Worm (Caenorhabditis elegans) whole organism, dauer: ENCODE data around the gene hosl-1.

Experiments used
- unc-62 ChIP-seq: sonication (generic microtip); optimal IDR thresholded peaks from 2 replicates; lab custom pipeline; 2017; ENCODE audit warnings: missing biosample characterization, missing genetic modification reagents, missing genetic modification characterization

hosl-1 gene

DNA sequence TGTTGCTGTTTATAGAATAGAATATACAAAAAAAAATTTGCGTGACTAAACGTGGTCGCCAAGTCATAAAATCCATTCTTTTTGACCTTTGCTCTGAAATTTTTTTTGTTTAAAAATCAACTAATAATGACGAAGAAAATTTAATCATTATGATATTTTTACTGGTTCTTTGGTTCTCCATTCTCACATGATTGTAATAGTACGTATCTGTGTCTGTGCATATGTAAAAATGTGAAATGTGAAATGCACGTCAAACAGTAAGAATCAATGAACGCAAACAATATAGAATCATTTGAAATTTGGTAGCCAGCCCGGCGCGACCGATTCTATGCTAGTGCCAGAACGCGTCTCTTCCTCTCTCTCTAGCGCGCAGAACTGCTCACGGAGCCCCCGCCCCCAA, at the start of gene hosl-1:
Gene hosl-1 (plus strand): TSS at position 301 of the 400 bp plus-strand sequence.
- no peak for TF ChIP-seq unc-62 (GFP tag; lab: Kevin White, UChicago)

- no peak for TF ChIP-seq unc-62 (GFP tag; lab: Kevin White, UChicago)
Observed at ce11 chrX:4587934-4588333, 49.0 kb upstream of the hosl-1 start.

ce11 chrX:4588462-4588861, 48.5 kb upstream of the hosl-1 start, which contains the start of gene lnp-1:
Gene lnp-1 (plus strand): TSS chrX:4588762.
- TF ChIP-seq unc-62 (GFP tag; lab: Kevin White, UChicago) = no peak

DNA sequence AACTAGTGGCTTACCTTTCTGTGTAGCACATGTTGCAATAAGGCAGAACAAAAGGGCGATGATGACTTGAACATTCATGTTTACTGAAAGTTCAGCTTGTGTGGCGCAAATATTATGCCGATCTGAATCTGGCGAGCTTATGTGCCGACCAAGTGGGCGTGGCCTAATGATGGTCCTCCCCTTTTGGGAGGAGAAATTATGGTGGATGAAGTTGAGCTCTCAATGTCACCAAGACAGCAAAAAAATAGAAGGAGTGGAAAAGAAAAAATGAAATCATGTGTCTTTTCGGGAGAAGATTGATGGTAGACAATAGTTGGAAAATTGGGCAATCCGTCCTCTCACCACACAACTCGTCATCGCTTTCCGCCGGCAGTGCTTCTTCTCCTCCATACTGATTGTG, 44.7 kb upstream of the hosl-1 start, which contains the start of gene flp-12:
Gene flp-12 (minus strand): TSS at position 101 of the 400 bp plus-strand sequence.
- no peak for TF ChIP-seq unc-62 (GFP tag; lab: Kevin White, UChicago)

DNA sequence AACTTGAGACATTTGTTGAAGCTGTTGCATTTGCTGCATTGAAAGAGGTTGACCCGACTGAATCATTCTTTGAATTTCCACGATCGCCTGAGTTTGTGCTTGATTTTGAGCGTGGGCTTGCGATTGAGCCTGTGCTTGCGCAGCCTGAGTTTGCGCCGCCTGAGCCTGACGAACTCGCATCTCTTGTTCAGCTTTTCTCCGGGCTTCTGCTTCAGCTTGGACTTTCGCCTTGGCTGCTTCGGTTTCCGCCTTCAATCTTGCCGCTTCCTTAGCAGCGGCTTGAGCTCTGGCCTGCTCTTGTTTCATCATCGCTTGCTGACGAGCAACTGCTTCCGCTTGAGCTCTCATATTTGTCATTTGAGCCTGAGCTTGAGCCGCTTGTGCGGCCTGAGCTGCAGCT, 39.5 kb upstream of the hosl-1 start:
- TF ChIP-seq unc-62 (GFP tag; lab: Kevin White, UChicago) = no peak

- no peak for TF ChIP-seq unc-62 (GFP tag; lab: Kevin White, UChicago)
Observed at ce11 chrX:4599526-4599925, 37.4 kb upstream of the hosl-1 start.

DNA sequence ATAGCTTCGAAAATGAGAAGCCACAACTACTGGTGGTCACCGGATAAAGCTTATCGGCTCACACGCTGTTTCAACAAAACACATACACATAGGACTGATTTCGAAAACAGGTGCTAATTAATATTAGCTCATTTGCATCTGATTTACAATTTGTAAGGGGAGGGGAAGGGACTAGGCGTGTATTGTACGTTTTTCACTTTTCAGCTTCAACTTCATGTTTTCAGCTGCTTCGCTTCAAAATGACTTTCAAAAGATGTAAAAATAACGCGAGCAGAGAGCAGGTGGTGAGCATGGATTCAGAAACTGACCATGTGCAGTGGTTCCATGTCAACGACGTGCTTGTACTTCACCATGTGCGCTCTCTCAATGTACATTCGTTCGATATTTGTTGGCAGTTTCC, 35.9 kb upstream of the hosl-1 start:
- TF ChIP-seq unc-62 (GFP tag; lab: Kevin White, UChicago) = no peak

DNA sequence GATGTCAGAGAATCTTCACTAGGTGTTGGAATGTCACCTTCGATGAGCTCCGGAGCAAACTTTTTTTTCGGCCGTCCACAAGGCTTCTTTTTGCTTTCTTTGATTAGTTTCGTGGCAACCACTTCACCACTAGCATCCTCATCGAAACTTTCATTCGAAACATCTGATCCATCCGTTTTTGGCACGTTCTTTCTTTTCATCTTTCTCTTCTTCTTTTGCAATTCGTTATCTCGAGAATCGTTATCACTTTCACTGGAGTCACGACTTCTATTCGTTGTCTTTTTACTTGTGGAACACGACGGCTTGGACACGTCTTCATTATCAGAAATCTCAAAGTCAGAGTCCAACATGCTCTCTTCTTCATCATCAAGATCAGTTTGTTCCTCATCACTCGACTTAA, 32.7 kb upstream of the hosl-1 start:
- TF ChIP-seq unc-62 (GFP tag; lab: Kevin White, UChicago) = no peak

DNA sequence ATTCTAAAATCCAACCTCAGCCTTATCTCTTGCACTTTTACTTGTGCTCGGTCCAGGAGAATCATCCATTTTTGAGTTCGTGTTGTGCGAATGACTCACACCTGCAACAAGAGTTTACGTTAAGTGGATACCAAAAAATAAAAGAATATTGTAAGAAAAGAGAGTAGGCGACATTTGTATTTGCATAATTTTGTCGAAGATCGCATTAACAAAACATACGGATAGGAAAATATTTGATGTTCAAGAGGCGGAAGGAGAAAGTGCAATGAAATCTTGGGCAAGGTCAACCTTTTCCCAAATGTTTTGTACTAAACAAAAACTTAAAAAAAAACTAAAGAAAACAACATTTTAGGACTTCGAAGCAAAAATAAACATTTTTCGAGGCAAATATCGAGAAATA, 31.1 kb upstream of the hosl-1 start, which contains the start of gene spat-3:
Gene spat-3 (minus strand): TSS at position 101 of the 400 bp plus-strand sequence.
- TF ChIP-seq unc-62 (GFP tag; lab: Kevin White, UChicago) = no peak

ce11 chrX:4607300-4607699, 29.6 kb upstream of the hosl-1 start:
- TF ChIP-seq unc-62 (GFP tag; lab: Kevin White, UChicago) = no peak

ce11 chrX:4609635-4610034, 27.3 kb upstream of the hosl-1 start:
- no peak for TF ChIP-seq unc-62 (GFP tag; lab: Kevin White, UChicago)

- TF ChIP-seq unc-62 (GFP tag; lab: Kevin White, UChicago) = no peak
Observed at ce11 chrX:4615034-4615433, 21.9 kb upstream of the hosl-1 start.

- no peak for TF ChIP-seq unc-62 (GFP tag; lab: Kevin White, UChicago)
Observed at ce11 chrX:4616832-4617231, 20.1 kb upstream of the hosl-1 start.

- TF ChIP-seq unc-62 (GFP tag; lab: Kevin White, UChicago) = no peak
Observed at ce11 chrX:4619582-4619981, 17.3 kb upstream of the hosl-1 start, which contains the start of gene pqn-65. Gene pqn-65 (minus strand): TSS chrX:4619635.

ce11 chrX:4620019-4620418, 16.9 kb upstream of the hosl-1 start:
- TF ChIP-seq unc-62 (GFP tag; lab: Kevin White, UChicago) = no peak

- TF ChIP-seq unc-62 (GFP tag; lab: Kevin White, UChicago) = no peak
Observed at ce11 chrX:4622024-4622423, 14.9 kb upstream of the hosl-1 start, which contains the start of gene C46C11.3. Gene C46C11.3 (plus strand): TSS chrX:4622324.

ce11 chrX:4623707-4624106, 13.2 kb upstream of the hosl-1 start:
- TF ChIP-seq unc-62 (GFP tag; lab: Kevin White, UChicago) = no peak

ce11 chrX:4625080-4625479, 11.8 kb upstream of the hosl-1 start:
- TF ChIP-seq unc-62 (GFP tag; lab: Kevin White, UChicago) = no peak
